Fruit fly (Drosophila melanogaster) whole organism, embryonic: Measurements from ENCODE around the gene CG14423.

Source experiments
- Asciz ChIP-seq: fragments of 200-800 bp; sonication (Bioruptor generic); optimal IDR thresholded peaks from 2 replicates; lab custom pipeline; 2017; ENCODE audit warnings: missing biosample characterization, mild to moderate bottlenecking, missing genetic modification characterization, missing genetic modification reagents
- Blimp-1 ChIP-seq: fragments of 200-800 bp; sonication (Bioruptor generic); optimal IDR thresholded peaks from 3 replicates; lab custom pipeline; 2018; ENCODE audit warnings: missing biosample characterization, missing genetic modification characterization, mild to moderate bottlenecking, moderate library complexity, missing genetic modification reagents
- CG10147 ChIP-seq: fragments of 200-800 bp; sonication (Bioruptor generic); optimal IDR thresholded peaks from 2 replicates; lab custom pipeline; 2019; ENCODE audit warnings: missing biosample characterization, mild to moderate bottlenecking, missing genetic modification characterization, moderate library complexity
- CG10959 ChIP-seq: fragments of 200-800 bp; sonication (Bioruptor generic); IDR thresholded peaks from 2 replicates; pipeline ENCODE4 v1.3.6; 2022; ENCODE audit warnings: missing biosample characterization, missing genetic modification characterization
- CG10979 ChIP-seq: fragments of 200-800 bp; sonication (Bioruptor generic); optimal IDR thresholded peaks from 2 replicates; lab custom pipeline; 2018; ENCODE audit warnings: missing biosample characterization, mild to moderate bottlenecking, missing genetic modification characterization, moderate library complexity
- CG11085 ChIP-seq: fragments of 200-800 bp; sonication (Bioruptor generic); IDR thresholded peaks from 2 replicates; pipeline ENCODE4 v1.3.6; 2022; ENCODE audit warnings: missing biosample characterization, missing genetic modification characterization
- CG11093 ChIP-seq: fragments of 200-800 bp; sonication (Bioruptor generic); IDR thresholded peaks from 3 replicates; pipeline ENCODE4 v1.3.6; 2022; ENCODE audit warnings: missing biosample characterization, missing genetic modification characterization
- CG12219 ChIP-seq: fragments of 200-800 bp; sonication (Bioruptor generic); optimal IDR thresholded peaks from 3 replicates; lab custom pipeline; 2018; ENCODE audit warnings: missing biosample characterization, mild to moderate bottlenecking, missing genetic modification characterization
- CG12391 ChIP-seq: fragments of 200-800 bp; sonication (Bioruptor generic); optimal IDR thresholded peaks from 3 replicates; lab custom pipeline; 2018; ENCODE audit warnings: missing biosample characterization, mild to moderate bottlenecking, missing genetic modification characterization, moderate library complexity
- CG14050 ChIP-seq: fragments of 200-800 bp; sonication (Bioruptor generic); IDR thresholded peaks from 3 replicates; pipeline ENCODE4 v1.3.6; 2022; ENCODE audit warnings: missing biosample characterization, missing genetic modification characterization
- CG15696 ChIP-seq: fragments of 200-800 bp; sonication (Bioruptor generic); optimal IDR thresholded peaks from 2 replicates; lab custom pipeline; 2019; ENCODE audit warnings: missing biosample characterization, mild to moderate bottlenecking, missing genetic modification characterization, moderate library complexity
- CG16815 ChIP-seq: fragments of 200-800 bp; sonication (Bioruptor generic); optimal IDR thresholded peaks from 3 replicates; lab custom pipeline; 2017; ENCODE audit warnings: missing biosample characterization, mild to moderate bottlenecking, missing genetic modification characterization
- CG17361 ChIP-seq: fragments of 200-800 bp; sonication (Bioruptor generic); IDR thresholded peaks from 3 replicates; pipeline ENCODE4 v1.3.6; 2022; ENCODE audit warnings: missing biosample characterization, missing genetic modification characterization
- CG18599 ChIP-seq: fragments of 200-800 bp; sonication (Bioruptor generic); optimal IDR thresholded peaks from 3 replicates; lab custom pipeline; 2017; ENCODE audit warnings: missing biosample characterization, missing genetic modification characterization, mild to moderate bottlenecking, moderate library complexity, missing genetic modification reagents
- CG2202 ChIP-seq: fragments of 200-800 bp; sonication (Bioruptor generic); optimal IDR thresholded peaks from 2 replicates; lab custom pipeline; 2018; ENCODE audit warnings: missing biosample characterization, mild to moderate bottlenecking, missing genetic modification characterization
- CG6813 ChIP-seq: fragments of 200-800 bp; sonication (Bioruptor generic); optimal IDR thresholded peaks from 2 replicates; lab custom pipeline; 2017; ENCODE audit warnings: missing biosample characterization, missing genetic modification characterization, mild to moderate bottlenecking, moderate library complexity, missing genetic modification reagents
- CG8765 ChIP-seq: fragments of 200-800 bp; sonication (Bioruptor generic); IDR thresholded peaks from 2 replicates; pipeline ENCODE4 v1.3.6; 2022; ENCODE audit warnings: missing biosample characterization, missing genetic modification characterization
- D19A ChIP-seq: fragments of 200-800 bp; optimal IDR thresholded peaks from 3 replicates; lab custom pipeline; 2019; ENCODE audit warnings: missing biosample characterization, mild to moderate bottlenecking, missing genetic modification characterization, moderate library complexity
- Doc2 ChIP-seq: fragments of 200-800 bp; sonication (Bioruptor generic); IDR thresholded peaks from 2 replicates; pipeline ENCODE4 v1.3.6; 2022; ENCODE audit warnings: missing biosample characterization, missing genetic modification characterization
- Eip74EF ChIP-seq, 2 experiments: fragments of 200-800 bp in 1 of 2; fragments of >200 bp in 1 of 2; sonication (Bioruptor generic) in 1 of 2; optimal IDR thresholded peaks; 2 replicates each; lab custom pipeline; 2017 to 2019; ENCODE audit warnings: missing biosample characterization in 2 of 2, missing genetic modification characterization in 2 of 2, mild to moderate bottlenecking in 1 of 2, moderate library complexity in 1 of 2
- Elba2 ChIP-seq: fragments of 200-800 bp; sonication (Bioruptor generic); optimal IDR thresholded peaks from 3 replicates; lab custom pipeline; 2016; ENCODE audit warnings: missing biosample characterization, missing genetic modification characterization
- Fer1 ChIP-seq: fragments of 200-800 bp; sonication (Bioruptor generic); optimal IDR thresholded peaks from 2 replicates; lab custom pipeline; 2017; ENCODE audit warnings: missing biosample characterization, mild to moderate bottlenecking, missing genetic modification characterization
- GATAe ChIP-seq: fragments of 200-800 bp; sonication (Bioruptor generic); conservative IDR thresholded peaks from 2 replicates; pipeline ENCODE4 v1.3.6; 2022; ENCODE audit warnings: missing biosample characterization, missing genetic modification characterization
- HLH3B ChIP-seq: fragments of 200-800 bp; sonication (Bioruptor generic); IDR thresholded peaks from 2 replicates; pipeline ENCODE4 v1.3.6; 2022; ENCODE audit warnings: missing biosample characterization, missing genetic modification characterization
- HLH54F ChIP-seq: fragments of 200-800 bp; sonication (Bioruptor generic); optimal IDR thresholded peaks from 3 replicates; lab custom pipeline; 2016; ENCODE audit warnings: missing biosample characterization, missing genetic modification characterization
- Meics ChIP-seq: fragments of 200-800 bp; sonication (Bioruptor generic); optimal IDR thresholded peaks from 2 replicates; lab custom pipeline; 2017; ENCODE audit warnings: missing biosample characterization, mild to moderate bottlenecking, missing genetic modification characterization
- NfI ChIP-seq: fragments of 200-800 bp; sonication (Bioruptor generic); optimal IDR thresholded peaks from 3 replicates; lab custom pipeline; 2018; ENCODE audit warnings: missing biosample characterization, mild to moderate bottlenecking, missing genetic modification characterization, moderate library complexity
- Oaz ChIP-seq: fragments of 200-800 bp; sonication (Bioruptor generic); IDR thresholded peaks from 2 replicates; pipeline ENCODE4 v1.3.6; 2022; ENCODE audit warnings: missing biosample characterization, missing genetic modification characterization
- Side ChIP-seq: fragments of 200-800 bp; sonication (Bioruptor generic); optimal IDR thresholded peaks from 2 replicates; lab custom pipeline; 2016; ENCODE audit warnings: missing biosample characterization, missing genetic modification characterization
- Sry-δ ChIP-seq: fragments of 200-800 bp; sonication (Bioruptor generic); optimal IDR thresholded peaks from 2 replicates; lab custom pipeline; 2016; ENCODE audit warnings: missing biosample characterization, missing genetic modification characterization
- Xbp1 ChIP-seq: fragments of 200-800 bp; sonication (Bioruptor generic); optimal IDR thresholded peaks from 3 replicates; lab custom pipeline; 2016; ENCODE audit warnings: missing biosample characterization, mild to moderate bottlenecking, missing genetic modification characterization
- bbx ChIP-seq: fragments of 200-800 bp; sonication (Bioruptor generic); IDR thresholded peaks from 2 replicates; pipeline ENCODE4 v1.3.6; 2022; ENCODE audit warnings: missing biosample characterization, missing genetic modification characterization; ENCODE audit not compliant: partially characterized antibody
- bcd ChIP-seq: fragments of 200-800 bp; sonication (Bioruptor generic); optimal IDR thresholded peaks from 2 replicates; lab custom pipeline; 2017; ENCODE audit warnings: missing biosample characterization, mild to moderate bottlenecking, missing genetic modification characterization
- bigmax ChIP-seq: fragments of 200-800 bp; sonication (Bioruptor generic); optimal IDR thresholded peaks from 2 replicates; lab custom pipeline; 2018; ENCODE audit warnings: missing biosample characterization, mild to moderate bottlenecking, missing genetic modification characterization
- bsh ChIP-seq, 2 experiments: fragments of 200-800 bp; sonication (Bioruptor generic); optimal IDR thresholded peaks; 2 replicates each; lab custom pipeline; 2017 to 2018; ENCODE audit warnings: mild to moderate bottlenecking in 2 of 2, missing biosample characterization in 2 of 2, missing genetic modification characterization in 2 of 2, moderate library complexity in 1 of 2
- dmrt11E ChIP-seq: fragments of 200-800 bp; sonication (Bioruptor generic); optimal IDR thresholded peaks from 3 replicates; lab custom pipeline; 2018; ENCODE audit warnings: missing biosample characterization, mild to moderate bottlenecking, missing genetic modification characterization, moderate library complexity
- dpn ChIP-seq, 2 experiments: fragments of 200-800 bp; sonication (Bioruptor generic); optimal IDR thresholded peaks; 3 replicates each; lab custom pipeline; 2016; ENCODE audit warnings: missing biosample characterization in 2 of 2, missing genetic modification characterization in 2 of 2
- fd96Cb ChIP-seq: fragments of 200-800 bp; sonication (Bioruptor generic); optimal IDR thresholded peaks from 2 replicates; lab custom pipeline; 2018; ENCODE audit warnings: missing biosample characterization, mild to moderate bottlenecking, missing genetic modification characterization, moderate library complexity
- gem ChIP-seq: fragments of 200-800 bp; sonication (Bioruptor generic); optimal IDR thresholded peaks from 2 replicates; lab custom pipeline; 2019; ENCODE audit warnings: missing biosample characterization, mild to moderate bottlenecking, missing genetic modification characterization, moderate library complexity
- gsb-n ChIP-seq: fragments of 200-800 bp; sonication (Bioruptor generic); optimal IDR thresholded peaks from 3 replicates; lab custom pipeline; 2018; ENCODE audit warnings: missing biosample characterization, mild to moderate bottlenecking, missing genetic modification characterization
- pfk ChIP-seq: fragments of 200-800 bp; sonication (Bioruptor generic); optimal IDR thresholded peaks from 2 replicates; lab custom pipeline; 2018; ENCODE audit warnings: missing biosample characterization, mild to moderate bottlenecking, missing genetic modification characterization, moderate library complexity
- phol ChIP-seq: fragments of 200-800 bp; sonication (Bioruptor generic); optimal IDR thresholded peaks from 3 replicates; lab custom pipeline; 2018; ENCODE audit warnings: missing biosample characterization, mild to moderate bottlenecking, missing genetic modification characterization, moderate library complexity
- ranshi ChIP-seq: fragments of 200-800 bp; sonication (Bioruptor generic); IDR thresholded peaks from 2 replicates; pipeline ENCODE4 v1.3.6; 2022; ENCODE audit warnings: missing biosample characterization, missing genetic modification characterization
- row ChIP-seq: fragments of 200-800 bp; sonication (Bioruptor generic); IDR thresholded peaks from 3 replicates; pipeline ENCODE4 v1.3.6; 2022; ENCODE audit warnings: missing biosample characterization, missing genetic modification characterization
- sc ChIP-seq, 3 experiments: fragments of >200 bp in 2 of 3; fragments of 200-800 bp in 1 of 3; sonication (Bioruptor generic) in 1 of 3; optimal IDR thresholded peaks; 2 replicates in 2 of 3; 3 replicates in 1 of 3; lab custom pipeline; 2017; ENCODE audit warnings: mild to moderate bottlenecking in 1 of 3, missing biosample characterization in 1 of 3, missing genetic modification characterization in 1 of 3, missing genetic modification reagents in 1 of 3
- slou ChIP-seq: fragments of 200-800 bp; sonication (Bioruptor generic); optimal IDR thresholded peaks from 3 replicates; lab custom pipeline; 2016; ENCODE audit warnings: missing biosample characterization, missing genetic modification characterization
- tio ChIP-seq: fragments of 200-800 bp; sonication (Bioruptor generic); optimal IDR thresholded peaks from 2 replicates; lab custom pipeline; 2017; ENCODE audit warnings: missing biosample characterization, missing genetic modification characterization, inconsistent platforms

CG14423 gene

DNA sequence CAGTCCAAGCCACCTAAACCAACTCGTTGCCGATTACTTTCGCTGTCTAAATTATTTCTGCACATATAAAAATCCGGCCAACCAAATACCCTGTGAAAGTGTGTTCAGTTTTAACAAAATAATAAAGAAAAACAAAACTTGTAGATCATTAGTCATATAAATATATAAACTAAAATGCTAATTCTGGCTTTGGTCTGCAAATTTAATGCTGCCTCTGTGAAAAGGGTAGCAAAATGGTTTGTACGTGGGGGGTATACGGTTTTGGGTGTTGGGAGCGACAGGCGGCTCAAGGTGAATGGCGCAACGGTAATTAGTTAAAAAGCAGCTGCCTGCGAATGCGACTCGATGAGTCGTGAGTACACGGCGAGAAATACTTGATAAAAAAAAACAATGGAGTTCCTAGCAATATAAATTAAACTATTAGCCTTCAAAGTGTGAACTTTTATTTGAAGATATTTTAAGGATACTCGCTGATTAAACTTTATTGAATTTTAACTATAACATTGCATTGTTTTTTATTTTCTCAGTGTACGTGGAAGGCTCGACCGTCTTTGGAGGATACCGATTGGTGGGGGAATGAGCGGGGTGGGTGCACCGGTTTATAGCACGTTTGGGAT is 32.8 kb downstream of the CG14423 start (continued):
- peak; percentile 0 for TF ChIP-seq D19A
- TF ChIP-seq CG6813 (GFP tag; lab: Kevin White, UChicago): peak; percentile 18
- peak; percentile 11 for TF ChIP-seq CG16815 (GFP tag; lab: Kevin White, UChicago)
- TF ChIP-seq CG18599 (GFP tag; lab: Kevin White, UChicago): peak; percentile 40
- TF ChIP-seq Side (GFP tag; lab: Kevin White, UChicago): peak; percentile 25
- TF ChIP-seq CG12391 (tag; lab: Kevin White, UChicago): peak; percentile 53

dm6 chrX:2980290-2980689 is 35.1 kb downstream of the CG14423 start:
- peak; percentile 49 for TF ChIP-seq CG10979 (tag; lab: Kevin White, UChicago)
- no peak for TF ChIP-seq sc (optimal IDR thresholded peaks at IDR 0.05; lab: Kevin White, UChicago)
- TF ChIP-seq sc (GFP tag; optimal IDR thresholded peaks at IDR 0.05; lab: Kevin White, UChicago): no peak
- no peak for TF ChIP-seq CG14050 (GFP tag; lab: Robert Waterston, UW)
- TF ChIP-seq Eip74EF (GFP tag; optimal IDR thresholded peaks at IDR 0.05; lab: Kevin White, UChicago): no peak
- peak in 1 of 2 experiments; percentile 49 for TF ChIP-seq bsh (GFP tag; optimal IDR thresholded peaks at IDR 0.05; lab: Kevin White, UChicago)
- TF ChIP-seq Elba2 (GFP tag; lab: Kevin White, UChicago): no peak
- TF ChIP-seq CG11093: no peak
- TF ChIP-seq NfI: no peak
- TF ChIP-seq fd96Cb (tag; lab: Kevin White, UChicago): peak; percentile 4
- peak; percentile 41 for TF ChIP-seq gem (tag; lab: Kevin White, UChicago)
- TF ChIP-seq Sry-δ (GFP tag; lab: Kevin White, UChicago): no peak
- TF ChIP-seq CG8765 (GFP tag; lab: Robert Waterston, UW): no peak
- TF ChIP-seq bcd (GFP tag; lab: Kevin White, UChicago): no peak
- TF ChIP-seq CG15696 (tag; lab: Kevin White, UChicago): no peak
- no peak for TF ChIP-seq CG11085 (GFP tag; lab: Robert Waterston, UW)
- no peak for TF ChIP-seq ranshi (GFP tag; lab: Robert Waterston, UW)
- TF ChIP-seq slou (GFP tag; lab: Kevin White, UChicago): no peak
- TF ChIP-seq CG12219 (GFP tag; lab: Kevin White, UChicago): no peak
- no peak for TF ChIP-seq Xbp1 (GFP tag; lab: Kevin White, UChicago)
- TF ChIP-seq GATAe: no peak
- TF ChIP-seq HLH54F (GFP tag; lab: Kevin White, UChicago): no peak
- TF ChIP-seq CG17361 (GFP tag; lab: Robert Waterston, UW): peak; percentile 35; the same call in 1 of the 3 replicates
- no peak for TF ChIP-seq bigmax (GFP tag; lab: Kevin White, UChicago)
- no peak for TF ChIP-seq gsb-n (tag; lab: Kevin White, UChicago)
- TF ChIP-seq Meics (GFP tag; lab: Kevin White, UChicago): no peak
- TF ChIP-seq dmrt11E (tag; lab: Kevin White, UChicago): peak; percentile 27
- TF ChIP-seq CG10959 (GFP tag; lab: Robert Waterston, UW): no peak
- TF ChIP-seq CG2202: no peak
- no peak for TF ChIP-seq bbx (GFP tag; lab: Robert Waterston, UW)
- peak; percentile 37 for TF ChIP-seq Blimp-1 (GFP tag; lab: Kevin White, UChicago)
- no peak for TF ChIP-seq HLH3B (GFP tag; lab: Robert Waterston, UW)
- TF ChIP-seq phol (tag; lab: Kevin White, UChicago): peak; percentile 35
- no peak for TF ChIP-seq dpn (GFP tag; optimal IDR thresholded peaks at IDR 0.05; lab: Kevin White, UChicago)
- no peak for TF ChIP-seq row (GFP tag; lab: Robert Waterston, UW)
- TF ChIP-seq Oaz: no peak
- no peak for TF ChIP-seq Fer1 (GFP tag; lab: Kevin White, UChicago)
- no peak for TF ChIP-seq Asciz
- TF ChIP-seq Doc2 (GFP tag; lab: Robert Waterston, UW): no peak
- no peak for TF ChIP-seq tio (GFP tag; lab: Kevin White, UChicago)
- TF ChIP-seq pfk (GFP tag; lab: Kevin White, UChicago): no peak
- no peak for TF ChIP-seq CG10147
